Worm (Caenorhabditis elegans) whole organism, late embryonic: Measurements from ENCODE around the gene npr-26.

ENCODE experiments used
- K02D7.2 ChIP-seq: sonication (generic microtip); optimal IDR thresholded peaks from 2 replicates; lab custom pipeline; 2017; ENCODE audit warnings: mild to moderate bottlenecking, missing genetic modification characterization, missing compliant biosample characterization
- K09A11.1 ChIP-seq: sonication (generic microtip); optimal IDR thresholded peaks from 2 replicates; lab custom pipeline; 2017; ENCODE audit warnings: antibody characterized with exemption, mild to moderate bottlenecking, missing genetic modification characterization, missing compliant biosample characterization; ENCODE audit not compliant: insufficient read depth
- ahr-1 ChIP-seq: sonication (generic microtip); optimal IDR thresholded peaks from 2 replicates; lab custom pipeline; 2016; ENCODE audit warnings: missing genetic modification characterization, missing compliant biosample characterization
- ceh-31 ChIP-seq: sonication (generic microtip); optimal IDR thresholded peaks from 2 replicates; lab custom pipeline; 2016; ENCODE audit warnings: missing genetic modification characterization, missing compliant biosample characterization
- ceh-34 ChIP-seq: sonication (generic microtip); optimal IDR thresholded peaks from 2 replicates; lab custom pipeline; 2016; ENCODE audit warnings: mild to moderate bottlenecking, missing genetic modification characterization, missing compliant biosample characterization
- ceh-45 ChIP-seq: fragments of 200-800 bp; sonication (Bioruptor generic); IDR thresholded peaks from 2 replicates; pipeline ENCODE4 v1.3.6; 2022; ENCODE audit warnings: missing genetic modification reagents, missing genetic modification characterization, missing compliant biosample characterization
- ceh-6 ChIP-seq: fragments of 200-800 bp; sonication (Bioruptor generic); optimal IDR thresholded peaks from 2 replicates; lab custom pipeline; 2018; ENCODE audit warnings: mild to moderate bottlenecking, missing genetic modification characterization, missing compliant biosample characterization
- ceh-9 ChIP-seq: sonication (generic microtip); optimal IDR thresholded peaks from 2 replicates; lab custom pipeline; 2016; ENCODE audit warnings: mild to moderate bottlenecking, missing genetic modification characterization, inconsistent platforms, missing compliant biosample characterization
- dve-1 ChIP-seq: sonication (generic microtip); optimal IDR thresholded peaks from 2 replicates; lab custom pipeline; 2017; ENCODE audit warnings: antibody characterized with exemption, mild to moderate bottlenecking, missing genetic modification characterization, missing compliant biosample characterization
- elt-2 ChIP-seq: sonication (generic microtip); optimal IDR thresholded peaks from 2 replicates; lab custom pipeline; 2016; ENCODE audit warnings: missing genetic modification reagents, missing genetic modification characterization, missing compliant biosample characterization
- elt-4 ChIP-seq: sonication (generic microtip); optimal IDR thresholded peaks from 2 replicates; lab custom pipeline; 2016; ENCODE audit warnings: missing genetic modification characterization, missing compliant biosample characterization
- eyg-1 ChIP-seq: sonication (generic microtip); optimal IDR thresholded peaks from 2 replicates; lab custom pipeline; 2016; ENCODE audit warnings: missing genotype, missing genetic modification characterization, missing compliant biosample characterization
- fax-1 ChIP-seq: sonication (generic microtip); optimal IDR thresholded peaks from 2 replicates; lab custom pipeline; 2016; ENCODE audit warnings: missing genotype, missing genetic modification characterization, missing compliant biosample characterization
- fkh-10 ChIP-seq: fragments of 150-350 bp; optimal IDR thresholded peaks from 2 replicates; lab custom pipeline; 2014; ENCODE audit warnings: missing biosample characterization, missing genetic modification reagents, missing genetic modification characterization
- fkh-6 ChIP-seq: sonication (generic microtip); optimal IDR thresholded peaks from 2 replicates; lab custom pipeline; 2016; ENCODE audit warnings: missing genetic modification characterization, missing compliant biosample characterization
- gmeb-2 ChIP-seq: sonication (generic microtip); optimal IDR thresholded peaks from 2 replicates; lab custom pipeline; 2016; ENCODE audit warnings: missing genetic modification characterization, inconsistent platforms, missing compliant biosample characterization
- hlh-15 ChIP-seq: sonication (generic microtip); optimal IDR thresholded peaks from 2 replicates; lab custom pipeline; 2016; ENCODE audit warnings: missing genetic modification characterization, missing compliant biosample characterization
- hlh-30 ChIP-seq: sonication (generic microtip); optimal IDR thresholded peaks from 2 replicates; lab custom pipeline; 2017; ENCODE audit warnings: antibody characterized with exemption, missing genetic modification characterization, missing compliant biosample characterization; ENCODE audit not compliant: insufficient read depth
- hlh-6 ChIP-seq: sonication (generic microtip); optimal IDR thresholded peaks from 2 replicates; lab custom pipeline; 2016; ENCODE audit warnings: missing genotype, missing genetic modification characterization, missing compliant biosample characterization
- lin-11 ChIP-seq: fragments of 200-800 bp; sonication (Bioruptor generic); optimal IDR thresholded peaks from 2 replicates; lab custom pipeline; 2018; ENCODE audit warnings: mild to moderate bottlenecking, missing genetic modification characterization, missing compliant biosample characterization
- nfya-1 ChIP-seq: sonication (generic microtip); optimal IDR thresholded peaks from 2 replicates; lab custom pipeline; 2017; ENCODE audit warnings: missing genetic modification characterization, mild to moderate bottlenecking, missing compliant biosample characterization, antibody characterized with exemption, moderate library complexity
- nhr-11 ChIP-seq: fragments of 150-350 bp; optimal IDR thresholded peaks from 2 replicates; lab custom pipeline; 2014; ENCODE audit warnings: missing biosample characterization, missing genetic modification characterization
- nhr-232 ChIP-seq: sonication (generic microtip); optimal IDR thresholded peaks from 2 replicates; lab custom pipeline; 2016; ENCODE audit warnings: missing genetic modification characterization, missing compliant biosample characterization
- pag-3 ChIP-seq: sonication (generic microtip); optimal IDR thresholded peaks from 2 replicates; lab custom pipeline; 2016; ENCODE audit warnings: missing compliant biosample characterization, missing genetic modification characterization, borderline replicate concordance
- pax-1 ChIP-seq: fragments of 150-350 bp; optimal IDR thresholded peaks from 2 replicates; lab custom pipeline; 2014; ENCODE audit warnings: missing biosample characterization, missing genetic modification characterization
- pha-2 ChIP-seq: sonication (generic microtip); optimal IDR thresholded peaks from 2 replicates; lab custom pipeline; 2017; ENCODE audit warnings: mild to moderate bottlenecking, missing genetic modification characterization, missing compliant biosample characterization
- pqm-1 ChIP-seq: sonication (generic microtip); optimal IDR thresholded peaks from 2 replicates; lab custom pipeline; 2016; ENCODE audit warnings: missing genetic modification characterization, missing compliant biosample characterization
- ref-2 ChIP-seq: sonication (generic microtip); optimal IDR thresholded peaks from 2 replicates; lab custom pipeline; 2016; ENCODE audit warnings: missing genetic modification characterization, missing compliant biosample characterization
- rnt-1 ChIP-seq: sonication (generic microtip); optimal IDR thresholded peaks from 2 replicates; lab custom pipeline; 2016; ENCODE audit warnings: missing genetic modification characterization, missing compliant biosample characterization
- tbx-7 ChIP-seq: sonication (generic microtip); optimal IDR thresholded peaks from 2 replicates; lab custom pipeline; 2016; ENCODE audit warnings: missing genotype, missing genetic modification characterization, missing compliant biosample characterization
- ttx-3 ChIP-seq: sonication (generic microtip); optimal IDR thresholded peaks from 2 replicates; lab custom pipeline; 2016; ENCODE audit warnings: missing genetic modification reagents, missing genetic modification characterization, missing compliant biosample characterization
- unc-3 ChIP-seq, 2 experiments: fragments of 200-800 bp in 1 of 2; sonication (Bioruptor generic) in 1 of 2; sonication (generic microtip) in 1 of 2; conservative IDR thresholded peaks in 1 of 2; optimal IDR thresholded peaks in 1 of 2; 2 replicates each; pipeline versions ENCODE4 v1.3.6 to Lab custom; 2016 to 2022; ENCODE audit warnings: missing compliant biosample characterization in 2 of 2, missing genetic modification characterization in 2 of 2, missing genetic modification reagents in 1 of 2
- unc-42 ChIP-seq: sonication (generic microtip); optimal IDR thresholded peaks from 2 replicates; lab custom pipeline; 2016; ENCODE audit warnings: missing genotype, missing genetic modification characterization, missing compliant biosample characterization
- unc-55 ChIP-seq: sonication (generic microtip); optimal IDR thresholded peaks from 2 replicates; lab custom pipeline; 2017; ENCODE audit warnings: missing biosample characterization, missing genetic modification reagents, missing genetic modification characterization
- unc-86 ChIP-seq: sonication (generic microtip); optimal IDR thresholded peaks from 2 replicates; lab custom pipeline; 2016; ENCODE audit warnings: missing genetic modification characterization, missing compliant biosample characterization

Gene npr-26

DNA sequence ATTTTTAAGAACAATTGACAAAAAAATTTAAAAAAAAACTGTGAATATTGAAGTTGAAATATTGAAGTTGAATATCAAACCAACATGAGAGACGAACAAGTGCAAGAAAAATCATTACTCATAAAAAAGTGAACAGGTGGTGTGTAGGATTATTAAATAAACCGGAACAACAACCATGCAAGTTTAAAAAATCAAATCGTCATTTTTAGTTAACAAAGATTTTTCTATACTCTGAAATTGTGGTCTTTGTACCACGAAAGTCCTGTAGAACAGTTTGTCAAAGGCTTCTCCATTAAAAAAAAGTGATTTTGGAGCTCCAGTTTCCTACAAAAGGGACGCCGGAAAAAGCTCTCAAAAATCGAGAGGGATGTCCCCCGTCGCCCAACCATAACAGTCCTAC is 22.4 kb upstream of the npr-26 start, which contains the start of gene C06A12.19:
Gene C06A12.19, minus strand, starts transcription at position 101 of the 400 bp plus-strand sequence.
- no peak for TF ChIP-seq hlh-30 (tag; lab: Kevin White, UChicago)
- TF ChIP-seq ahr-1 (tag; lab: Kevin White, UChicago) = no peak
- TF ChIP-seq eyg-1 (tag; lab: Kevin White, UChicago) = no peak
- no peak for TF ChIP-seq fkh-10 (GFP tag; lab: Kevin White, UChicago)
- TF ChIP-seq K09A11.1 = no peak
- TF ChIP-seq hlh-15 = no peak
- no peak for TF ChIP-seq elt-4 (tag; lab: Kevin White, UChicago)
- TF ChIP-seq K02D7.2 (tag; lab: Kevin White, UChicago) = no peak
- TF ChIP-seq hlh-6 = no peak
- TF ChIP-seq ceh-6 (GFP tag; lab: Kevin White, UChicago) = no peak
- TF ChIP-seq ceh-45 (GFP tag; lab: Robert Waterston, UW) = no peak

DNA sequence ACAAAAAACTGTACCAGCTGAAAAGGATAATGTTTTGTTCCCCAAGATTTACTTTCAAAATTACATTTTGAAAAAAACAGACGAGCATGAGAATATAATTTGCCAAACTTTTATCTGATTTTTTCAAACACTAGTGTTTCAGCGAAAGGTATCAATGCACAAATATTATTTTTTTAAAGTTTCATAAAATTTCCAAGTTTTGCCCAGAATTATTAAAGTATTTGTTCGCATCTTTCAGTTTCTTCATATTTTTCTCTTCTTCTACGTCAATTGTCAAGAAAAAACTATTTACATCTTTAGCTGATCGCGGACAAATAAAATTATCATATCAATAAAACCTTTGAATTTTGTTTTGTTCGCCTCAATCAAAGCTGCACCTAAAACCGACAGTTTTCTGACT is 19.4 kb upstream of the npr-26 start, which contains the start of gene C06A12.8:
Gene C06A12.8, plus strand, starts transcription at position 301 of the 400 bp plus-strand sequence.
- TF ChIP-seq fkh-10 (GFP tag; lab: Kevin White, UChicago) (no peak), nhr-11 (tag; lab: Kevin White, UChicago) (no peak), ref-2 (tag; lab: Kevin White, UChicago) (no peak), gmeb-2 (no peak), ttx-3 (tag; lab: Kevin White, UChicago) (no peak), nfya-1 (tag; lab: Kevin White, UChicago) (no peak), ceh-45 (GFP tag; lab: Robert Waterston, UW) (no peak), elt-2 (tag; lab: Kevin White, UChicago) (no peak), unc-55 (GFP tag; lab: Kevin White, UChicago) (no peak), ceh-9 (no peak), tbx-7 (no peak), ceh-6 (GFP tag; lab: Kevin White, UChicago) (no peak), hlh-30 (tag; lab: Kevin White, UChicago) (no peak), fkh-6 (tag; lab: Kevin White, UChicago) (no peak), pax-1 (tag; lab: Kevin White, UChicago) (no peak), dve-1 (tag; lab: Kevin White, UChicago) (no peak), K02D7.2 (tag; lab: Kevin White, UChicago) (no peak), pag-3 (tag; lab: Kevin White, UChicago) (no peak)

ce11 chrIV:17436552-17436951 is 18.9 kb upstream of the npr-26 start, which contains the start of gene gcy-27:
TSS of gene gcy-27 (minus strand) at chrIV:17436652.
- TF ChIP-seq nfya-1 (tag; lab: Kevin White, UChicago) (no peak), unc-55 (GFP tag; lab: Kevin White, UChicago) (no peak), rnt-1 (no peak), ceh-31 (tag; lab: Kevin White, UChicago) (no peak), ahr-1 (tag; lab: Kevin White, UChicago) (no peak), pha-2 (tag; lab: Kevin White, UChicago) (no peak), nhr-232 (tag; lab: Kevin White, UChicago) (no peak), elt-4 (tag; lab: Kevin White, UChicago) (no peak), fkh-6 (tag; lab: Kevin White, UChicago) (no peak), unc-3 (GFP tag; conservative IDR thresholded peaks at IDR 0.05; lab: Robert Waterston, UW) (no peak), unc-3 (tag; optimal IDR thresholded peaks at IDR 0.05; lab: Kevin White, UChicago) (no peak), unc-42 (tag; lab: Kevin White, UChicago) (no peak), ceh-34 (no peak), pqm-1 (tag; lab: Kevin White, UChicago) (no peak), pag-3 (tag; lab: Kevin White, UChicago) (no peak), fkh-10 (GFP tag; lab: Kevin White, UChicago) (no peak), ceh-45 (GFP tag; lab: Robert Waterston, UW) (no peak), fax-1 (tag; lab: Kevin White, UChicago) (no peak), lin-11 (tag; lab: Kevin White, UChicago) (no peak), unc-86 (tag; lab: Kevin White, UChicago) (no peak)
